Worm (Caenorhabditis elegans) whole organism, L2 larva: Measurements from ENCODE around the gene F49C12.4.

ENCODE experiments used
- R02D3.7 ChIP-seq: fragments of 150-350 bp; optimal IDR thresholded peaks from 2 replicates; lab custom pipeline; 2014; ENCODE audit warnings: missing biosample characterization, missing genetic modification characterization
- ZK546.5 ChIP-seq: sonication (generic microtip); optimal IDR thresholded peaks from 2 replicates; lab custom pipeline; 2017; ENCODE audit warnings: missing biosample characterization, missing genetic modification characterization
- aly-2 ChIP-seq: fragments of 150-350 bp; optimal IDR thresholded peaks from 2 replicates; lab custom pipeline; 2014; ENCODE audit warnings: missing biosample characterization, missing genetic modification characterization
- egl-27 ChIP-seq: sonication (generic microtip); optimal IDR thresholded peaks from 3 replicates; lab custom pipeline; 2017; ENCODE audit warnings: missing biosample characterization, missing genetic modification reagents, missing genetic modification characterization
- elt-3 ChIP-seq: sonication (generic microtip); optimal IDR thresholded peaks from 2 replicates; lab custom pipeline; 2017; ENCODE audit warnings: missing biosample characterization, missing genetic modification characterization
- lsy-2 ChIP-seq, 2 experiments: fragments of 150-350 bp in 1 of 2; sonication (generic microtip) in 1 of 2; optimal IDR thresholded peaks; 2 replicates each; lab custom pipeline; 2014 to 2017; ENCODE audit warnings: missing biosample characterization in 2 of 2, missing genetic modification characterization in 2 of 2
- nhr-10 ChIP-seq: sonication (generic microtip); optimal IDR thresholded peaks from 2 replicates; lab custom pipeline; 2017; ENCODE audit warnings: missing biosample characterization, missing genetic modification characterization
- nhr-12 ChIP-seq: fragments of 150-350 bp; optimal IDR thresholded peaks from 2 replicates; lab custom pipeline; 2014; ENCODE audit warnings: missing biosample characterization, missing genetic modification characterization
- nhr-23 ChIP-seq: fragments of 150-350 bp; optimal IDR thresholded peaks from 2 replicates; lab custom pipeline; 2014; ENCODE audit warnings: missing biosample characterization, missing genetic modification reagents, missing genetic modification characterization
- peb-1 ChIP-seq: fragments of 150-350 bp; optimal IDR thresholded peaks from 2 replicates; lab custom pipeline; 2014; ENCODE audit warnings: missing biosample characterization, missing genetic modification characterization
- unc-62 ChIP-seq: fragments of 150-350 bp; optimal IDR thresholded peaks from 2 replicates; lab custom pipeline; 2014; ENCODE audit warnings: missing biosample characterization, missing genetic modification reagents, missing genetic modification characterization
- ztf-4 ChIP-seq: fragments of 150-350 bp; optimal IDR thresholded peaks from 2 replicates; lab custom pipeline; 2014; ENCODE audit warnings: missing biosample characterization, missing genetic modification characterization

DNA sequence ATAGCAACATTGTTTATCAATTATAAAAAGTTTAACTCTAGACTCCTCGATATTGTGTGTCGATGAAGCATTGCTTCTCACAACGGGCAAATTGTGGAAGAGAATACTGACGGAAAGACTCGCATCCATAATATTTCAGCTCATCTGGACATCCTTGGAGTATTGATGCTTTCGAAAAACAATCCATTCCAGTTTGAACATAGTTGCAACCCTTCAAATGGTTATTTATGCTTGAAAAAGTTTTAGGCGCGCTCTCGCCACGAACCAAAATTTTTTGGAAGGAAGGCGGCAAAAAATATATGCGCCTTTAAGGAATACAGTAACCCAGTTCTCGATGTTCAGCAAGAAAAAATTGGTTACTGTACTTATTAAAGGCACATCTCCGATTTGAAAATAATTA is 18.6 kb upstream of the F49C12.4 start:
- TF ChIP-seq nhr-12 (tag; lab: Kevin White, UChicago) (no peak), elt-3 (tag; lab: Kevin White, UChicago) (no peak), egl-27 (tag; lab: Kevin White, UChicago) (no peak), ZK546.5 (tag; lab: Kevin White, UChicago) (no peak), ztf-4 (tag; lab: Kevin White, UChicago) (no peak), unc-62 (GFP tag; lab: Kevin White, UChicago) (no peak), R02D3.7 (tag; lab: Kevin White, UChicago) (no peak), nhr-23 (tag; lab: Kevin White, UChicago) (no peak), peb-1 (tag; lab: Kevin White, UChicago) (no peak), lsy-2 (tag; optimal IDR thresholded peaks at IDR 0.05; lab: Kevin White, UChicago) (no peak), nhr-10 (tag; lab: Kevin White, UChicago) (no peak), aly-2 (tag; lab: Kevin White, UChicago) (no peak)
